Worm (Caenorhabditis elegans) whole organism, young adult: ENCODE results near the gene cyn-8.

ENCODE experiments used
- D2030.7 ChIP-seq: fragments of 200-800 bp; sonication (Bioruptor generic); IDR thresholded peaks from 2 replicates; pipeline ENCODE4 v1.3.6; 2022; ENCODE audit warnings: missing genetic modification reagents, missing genetic modification characterization, missing compliant biosample characterization
- F10E7.11 ChIP-seq: sonication (generic microtip); optimal IDR thresholded peaks from 2 replicates; lab custom pipeline; 2017; ENCODE audit warnings: mild to moderate bottlenecking, missing genetic modification characterization, moderate library complexity, missing compliant biosample characterization
- F22D6.2 ChIP-seq: sonication (generic microtip); optimal IDR thresholded peaks from 2 replicates; lab custom pipeline; 2016; ENCODE audit warnings: mild to moderate bottlenecking, missing genetic modification characterization, missing compliant biosample characterization
- F23B12.7 ChIP-seq: sonication (generic microtip); optimal IDR thresholded peaks from 2 replicates; lab custom pipeline; 2017; ENCODE audit warnings: missing genetic modification characterization, mild to moderate bottlenecking, missing compliant biosample characterization, antibody characterized with exemption, moderate library complexity; ENCODE audit not compliant: insufficient read depth
- F33H1.4 ChIP-seq: fragments of 200-800 bp; sonication (Bioruptor generic); IDR thresholded peaks from 2 replicates; pipeline ENCODE4 v1.3.6; 2022; ENCODE audit warnings: missing genetic modification reagents, missing genetic modification characterization, missing compliant biosample characterization
- F37B4.10 ChIP-seq: fragments of 200-800 bp; sonication (Bioruptor generic); IDR thresholded peaks from 2 replicates; pipeline ENCODE4 v1.3.6; 2022; ENCODE audit warnings: missing genetic modification characterization, missing compliant biosample characterization
- F57C9.4 ChIP-seq: sonication (generic microtip); optimal IDR thresholded peaks from 2 replicates; lab custom pipeline; 2017; ENCODE audit warnings: mild to moderate bottlenecking, missing genetic modification characterization, missing compliant biosample characterization
- K12H6.12 ChIP-seq: fragments of 200-800 bp; sonication (Bioruptor generic); optimal IDR thresholded peaks from 2 replicates; lab custom pipeline; 2018; ENCODE audit warnings: mild to moderate bottlenecking, missing genetic modification characterization, missing compliant biosample characterization
- Y53F4B.3 ChIP-seq: fragments of 200-800 bp; sonication (Bioruptor generic); IDR thresholded peaks from 2 replicates; pipeline ENCODE4 v1.3.6; 2022; ENCODE audit warnings: missing genetic modification reagents, missing genetic modification characterization, missing compliant biosample characterization
- akir-1 ChIP-seq: fragments of 200-800 bp; sonication (Bioruptor generic); optimal IDR thresholded peaks from 2 replicates; lab custom pipeline; 2018; ENCODE audit warnings: mild to moderate bottlenecking, missing genetic modification characterization, moderate library complexity, missing compliant biosample characterization
- attf-5 ChIP-seq: fragments of 200-800 bp; sonication (Bioruptor generic); optimal IDR thresholded peaks from 2 replicates; lab custom pipeline; 2018; ENCODE audit warnings: mild to moderate bottlenecking, missing genetic modification characterization, missing compliant biosample characterization
- cebp-1 ChIP-seq, 2 experiments: fragments of 200-800 bp in 1 of 2; sonication (Bioruptor generic) in 1 of 2; sonication (generic microtip) in 1 of 2; IDR thresholded peaks in 1 of 2; optimal IDR thresholded peaks in 1 of 2; 2 replicates each; pipeline versions ENCODE4 v1.3.6 to Lab custom; 2017 to 2022; ENCODE audit warnings: missing compliant biosample characterization in 2 of 2, missing genetic modification characterization in 2 of 2, mild to moderate bottlenecking in 1 of 2, missing genetic modification reagents in 1 of 2, moderate library complexity in 1 of 2
- cebp-2 ChIP-seq: fragments of 200-800 bp; sonication (Bioruptor generic); IDR thresholded peaks from 2 replicates; pipeline ENCODE4 v1.3.6; 2022; ENCODE audit warnings: missing genetic modification characterization, missing compliant biosample characterization
- ceh-27 ChIP-seq: fragments of 200-800 bp; sonication (Bioruptor generic); optimal IDR thresholded peaks from 2 replicates; lab custom pipeline; 2018; ENCODE audit warnings: mild to moderate bottlenecking, missing genetic modification characterization, moderate library complexity, missing compliant biosample characterization
- ceh-91 ChIP-seq: fragments of 200-800 bp; sonication (Bioruptor generic); IDR thresholded peaks from 2 replicates; pipeline ENCODE4 v1.3.6; 2022; ENCODE audit warnings: missing genetic modification reagents, missing genetic modification characterization, missing compliant biosample characterization
- die-1 ChIP-seq: sonication (generic microtip); optimal IDR thresholded peaks from 2 replicates; lab custom pipeline; 2016; ENCODE audit warnings: missing genotype, mild to moderate bottlenecking, missing genetic modification characterization, missing compliant biosample characterization
- dpff-1 ChIP-seq: sonication (generic microtip); optimal IDR thresholded peaks from 2 replicates; lab custom pipeline; 2017; ENCODE audit warnings: mild to moderate bottlenecking, missing genetic modification characterization, missing compliant biosample characterization
- dpl-1 ChIP-seq: fragments of 150-350 bp; optimal IDR thresholded peaks from 2 replicates; lab custom pipeline; 2014; ENCODE audit warnings: missing biosample characterization, missing genetic modification reagents, missing genetic modification characterization
- efl-1 ChIP-seq: fragments of 150-350 bp; optimal IDR thresholded peaks from 2 replicates; lab custom pipeline; 2014; ENCODE audit warnings: missing biosample characterization, missing genetic modification reagents, missing genetic modification characterization
- egl-18 ChIP-seq: fragments of 200-800 bp; sonication (Bioruptor generic); IDR thresholded peaks from 2 replicates; pipeline ENCODE4 v1.3.6; 2022; ENCODE audit warnings: missing genetic modification reagents, missing genetic modification characterization, missing compliant biosample characterization
- egl-44 ChIP-seq: fragments of 200-800 bp; sonication (Bioruptor generic); IDR thresholded peaks from 2 replicates; pipeline ENCODE4 v1.3.6; 2022; ENCODE audit warnings: missing genetic modification reagents, missing genetic modification characterization, missing compliant biosample characterization
- ets-4 ChIP-seq: fragments of 200-800 bp; sonication (Bioruptor generic); optimal IDR thresholded peaks from 2 replicates; lab custom pipeline; 2018; ENCODE audit warnings: mild to moderate bottlenecking, missing genetic modification characterization, missing compliant biosample characterization
- him-1 ChIP-seq: sonication (generic microtip); optimal IDR thresholded peaks from 2 replicates; lab custom pipeline; 2016; ENCODE audit warnings: missing genotype, missing genetic modification reagents, missing genetic modification characterization, missing compliant biosample characterization
- hlh-12 ChIP-seq: sonication (generic microtip); optimal IDR thresholded peaks from 2 replicates; lab custom pipeline; 2016; ENCODE audit warnings: missing genetic modification characterization, missing compliant biosample characterization
- hmg-1.2 ChIP-seq: fragments of 200-800 bp; sonication (Bioruptor generic); IDR thresholded peaks from 2 replicates; pipeline ENCODE4 v1.3.6; 2022; ENCODE audit warnings: missing genetic modification reagents, missing genetic modification characterization, missing compliant biosample characterization
- lag-1 ChIP-seq: fragments of 200-800 bp; sonication (Bioruptor generic); IDR thresholded peaks from 2 replicates; pipeline ENCODE4 v1.3.6; 2022; ENCODE audit warnings: missing genetic modification reagents, missing genetic modification characterization, missing compliant biosample characterization
- lin-40 ChIP-seq: sonication (generic microtip); optimal IDR thresholded peaks from 2 replicates; lab custom pipeline; 2016; ENCODE audit warnings: missing genetic modification characterization, mild to moderate bottlenecking, missing compliant biosample characterization, missing genotype, missing genetic modification reagents
- madf-8 ChIP-seq: fragments of 200-800 bp; sonication (Bioruptor generic); conservative IDR thresholded peaks from 2 replicates; pipeline ENCODE4 v1.3.6; 2022; ENCODE audit warnings: missing genetic modification reagents, missing genetic modification characterization, missing compliant biosample characterization
- mcd-1 ChIP-seq: fragments of 200-800 bp; sonication (Bioruptor generic); IDR thresholded peaks from 2 replicates; pipeline ENCODE4 v1.3.6; 2022; ENCODE audit warnings: missing genetic modification reagents, missing genetic modification characterization, missing compliant biosample characterization
- mel-28 ChIP-seq: sonication (generic microtip); optimal IDR thresholded peaks from 2 replicates; lab custom pipeline; 2016; ENCODE audit warnings: borderline replicate concordance, mild to moderate bottlenecking, missing genetic modification characterization, missing compliant biosample characterization
- nfyb-1 ChIP-seq: fragments of 200-800 bp; sonication (Bioruptor generic); IDR thresholded peaks from 2 replicates; pipeline ENCODE4 v1.3.6; 2022; ENCODE audit warnings: missing genetic modification reagents, missing genetic modification characterization, missing compliant biosample characterization
- pbrm-1 ChIP-seq: fragments of 200-800 bp; sonication (Bioruptor generic); IDR thresholded peaks from 2 replicates; pipeline ENCODE4 v1.3.6; 2022; ENCODE audit warnings: missing genetic modification reagents, missing genetic modification characterization, missing compliant biosample characterization
- pha-4 ChIP-seq: fragments of 150-350 bp; sonication (generic microtip); optimal IDR thresholded peaks from 2 replicates; lab custom pipeline; 2014; ENCODE audit warnings: missing biosample characterization, missing genetic modification reagents, missing genetic modification characterization
- repo-1 ChIP-seq: sonication (generic microtip); optimal IDR thresholded peaks from 2 replicates; lab custom pipeline; 2017; ENCODE audit warnings: mild to moderate bottlenecking, missing genetic modification characterization, missing compliant biosample characterization
- somi-1 ChIP-seq: fragments of 200-800 bp; sonication (Bioruptor generic); optimal IDR thresholded peaks from 2 replicates; lab custom pipeline; 2018; ENCODE audit warnings: mild to moderate bottlenecking, missing genetic modification characterization, missing compliant biosample characterization
- sptf-2 ChIP-seq: fragments of 200-800 bp; sonication (Bioruptor generic); optimal IDR thresholded peaks from 2 replicates; lab custom pipeline; 2018; ENCODE audit warnings: mild to moderate bottlenecking, missing genetic modification characterization, missing compliant biosample characterization
- unc-62 ChIP-seq: fragments of 150-350 bp; optimal IDR thresholded peaks from 2 replicates; lab custom pipeline; 2014; ENCODE audit warnings: missing biosample characterization, missing genetic modification reagents, missing genetic modification characterization
- zfh-2 ChIP-seq: fragments of 200-800 bp; sonication (Bioruptor generic); conservative IDR thresholded peaks from 2 replicates; pipeline ENCODE4 v1.3.6; 2022; ENCODE audit warnings: missing genetic modification reagents, missing genetic modification characterization, missing compliant biosample characterization
- ztf-25 ChIP-seq: fragments of 200-800 bp; sonication (Bioruptor generic); IDR thresholded peaks from 2 replicates; pipeline ENCODE4 v1.3.6; 2022; ENCODE audit warnings: missing genetic modification reagents, missing genetic modification characterization, missing compliant biosample characterization
- ztf-26 ChIP-seq: sonication (generic microtip); optimal IDR thresholded peaks from 2 replicates; lab custom pipeline; 2017; ENCODE audit warnings: missing genetic modification characterization, missing compliant biosample characterization

The cyn-8 gene

DNA sequence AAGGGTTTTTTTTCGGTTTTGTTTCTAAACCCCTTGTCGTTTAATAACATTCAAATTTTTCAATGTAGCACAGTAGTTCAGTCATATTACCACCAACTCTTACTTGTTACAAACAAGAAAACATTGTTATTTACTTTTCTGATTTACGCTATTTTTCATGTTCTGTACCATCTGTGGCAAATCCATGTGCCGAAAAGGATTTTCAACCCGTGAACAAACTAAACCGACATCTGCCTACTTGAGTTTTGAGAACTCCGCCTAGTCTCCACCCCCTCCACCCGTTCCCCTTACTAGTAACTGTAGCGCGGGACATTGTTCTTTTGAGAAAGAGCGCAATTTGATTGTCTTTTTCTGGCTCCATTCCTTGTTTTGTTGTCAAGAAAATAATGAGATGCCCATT is 6.0 kb upstream of the cyn-8 start, which contains the start of gene ensh-1:
TSS of gene ensh-1 (plus strand) at position 301 of the 400 bp plus-strand sequence.
- TF ChIP-seq ets-4 (GFP tag; lab: Kevin White, UChicago) (no peak), cebp-2 (GFP tag; lab: Robert Waterston, UW) (no peak), egl-44 (GFP tag; lab: Robert Waterston, UW) (no peak), cebp-1 (GFP tag; IDR thresholded peaks at IDR 0.05; lab: Robert Waterston, UW) (no peak), cebp-1 (tag; optimal IDR thresholded peaks at IDR 0.05; lab: Kevin White, UChicago) (no peak), repo-1 (tag; lab: Kevin White, UChicago) (no peak), somi-1 (GFP tag; lab: Kevin White, UChicago) (no peak), F10E7.11 (tag; lab: Kevin White, UChicago) (no peak), pha-4 (no peak), lin-40 (tag; lab: Kevin White, UChicago) (no peak)

DNA sequence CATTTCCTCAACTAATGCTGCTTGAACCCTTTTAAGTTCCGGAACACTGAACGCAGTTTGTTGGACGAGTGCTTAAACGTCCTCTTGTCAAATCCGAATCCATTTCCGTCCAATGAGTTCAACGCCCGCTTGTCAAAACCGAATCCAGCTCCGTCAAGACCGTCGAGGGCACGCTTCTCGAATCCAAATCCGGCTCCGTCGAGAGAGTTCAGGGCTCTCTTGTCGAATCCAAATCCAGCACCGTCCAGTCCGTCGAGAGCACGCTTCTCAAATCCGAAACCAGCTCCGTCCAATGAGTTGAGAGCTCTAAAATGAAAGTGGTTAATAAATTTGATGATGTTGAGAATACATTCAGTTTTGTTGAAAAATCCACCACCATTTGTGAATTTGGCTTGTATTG is 6.6 kb downstream of the cyn-8 start:
- peak; percentile 63 for TF ChIP-seq zfh-2 (GFP tag; lab: Robert Waterston, UW)
- TF ChIP-seq dpff-1 (tag; lab: Kevin White, UChicago) = no peak

- TF ChIP-seq F37B4.10 (GFP tag; lab: Robert Waterston, UW) = no peak
- no peak for TF ChIP-seq egl-44 (GFP tag; lab: Robert Waterston, UW)
- no peak for TF ChIP-seq die-1 (tag; lab: Kevin White, UChicago)
- TF ChIP-seq ztf-25 = no peak
- no peak for TF ChIP-seq hmg-1.2
- TF ChIP-seq efl-1 (GFP tag; lab: Kevin White, UChicago) = no peak
- no peak for TF ChIP-seq Y53F4B.3 (GFP tag; lab: Robert Waterston, UW)
- TF ChIP-seq lin-40 (tag; lab: Kevin White, UChicago) = no peak
- TF ChIP-seq F22D6.2 (tag; lab: Kevin White, UChicago) = no peak
- no peak for TF ChIP-seq F33H1.4
- no peak for TF ChIP-seq pbrm-1 (GFP tag; lab: Robert Waterston, UW)
- TF ChIP-seq him-1 (tag; lab: Kevin White, UChicago) = no peak
- TF ChIP-seq egl-18 (GFP tag; lab: Robert Waterston, UW) = no peak
- TF ChIP-seq dpl-1 (GFP tag; lab: Kevin White, UChicago) = no peak
These were observed 7.7 kb downstream of the cyn-8 start for ce11 chrX:8918792-8919191.

ce11 chrX:8919323-8919722 is 8.2 kb downstream of the cyn-8 start, which contains the start of gene nlp-14:
TSS of gene nlp-14 (minus strand) at chrX:8919423.
- TF ChIP-seq F57C9.4 = no peak
- TF ChIP-seq dpff-1 (tag; lab: Kevin White, UChicago) = no peak
- TF ChIP-seq unc-62 (GFP tag; lab: Kevin White, UChicago) = no peak
- no peak for TF ChIP-seq nfyb-1
- no peak for TF ChIP-seq hlh-12 (tag; lab: Kevin White, UChicago)
- TF ChIP-seq F23B12.7 (tag; lab: Kevin White, UChicago) = no peak
- no peak for TF ChIP-seq mcd-1 (GFP tag; lab: Robert Waterston, UW)
- TF ChIP-seq lag-1 = no peak
- TF ChIP-seq madf-8 (GFP tag; lab: Robert Waterston, UW) = no peak
- no peak for TF ChIP-seq K12H6.12 (tag; lab: Kevin White, UChicago)
- no peak for TF ChIP-seq attf-5 (GFP tag; lab: Kevin White, UChicago)
- no peak for TF ChIP-seq ceh-27
- TF ChIP-seq efl-1 (GFP tag; lab: Kevin White, UChicago) = no peak
- no peak for TF ChIP-seq akir-1
- no peak for TF ChIP-seq ceh-91 (GFP tag; lab: Robert Waterston, UW)
- TF ChIP-seq D2030.7 (GFP tag; lab: Robert Waterston, UW) = no peak
- no peak for TF ChIP-seq mel-28 (tag; lab: Kevin White, UChicago)
- TF ChIP-seq sptf-2 (GFP tag; lab: Kevin White, UChicago) = no peak
- no peak for TF ChIP-seq ztf-26 (tag; lab: Kevin White, UChicago)
